Worm (Caenorhabditis elegans) whole organism, L1 larva: ENCODE results near the gene nhr-172.

ENCODE experiments used
- ama-1 ChIP-seq: fragments of 150-350 bp; optimal IDR thresholded peaks from 2 replicates; lab custom pipeline; 2014
- dsc-1 ChIP-seq: sonication (generic microtip); optimal IDR thresholded peaks from 2 replicates; lab custom pipeline; 2016; ENCODE audit warnings: mild to moderate bottlenecking, missing genetic modification characterization, missing compliant biosample characterization
- fkh-4 ChIP-seq: sonication (generic microtip); optimal IDR thresholded peaks from 2 replicates; lab custom pipeline; 2016; ENCODE audit warnings: missing compliant biosample characterization, missing genetic modification characterization, borderline replicate concordance
- lir-3 ChIP-seq: sonication (generic microtip); optimal IDR thresholded peaks from 2 replicates; lab custom pipeline; 2016; ENCODE audit warnings: mild to moderate bottlenecking, missing genetic modification characterization, moderate library complexity, missing compliant biosample characterization; ENCODE audit not compliant: poor library complexity
- lsy-2 ChIP-seq, 2 experiments: fragments of 150-350 bp; optimal IDR thresholded peaks; 2 replicates each; lab custom pipeline; 2014; ENCODE audit warnings: missing biosample characterization in 2 of 2, missing genetic modification characterization in 2 of 2
- mdl-1 ChIP-seq, 2 experiments: fragments of 150-350 bp; optimal IDR thresholded peaks; 2 replicates each; lab custom pipeline; 2014 to 2017; ENCODE audit warnings: missing biosample characterization in 2 of 2, missing genetic modification characterization in 2 of 2, inconsistent platforms in 1 of 2
- pqm-1 ChIP-seq: sonication (generic microtip); optimal IDR thresholded peaks from 3 replicates; lab custom pipeline; 2017; ENCODE audit warnings: missing biosample characterization, missing genetic modification characterization

- TF ChIP-seq lsy-2 (tag; optimal IDR thresholded peaks at IDR 0.05; lab: Kevin White, UChicago) = no peak
- TF ChIP-seq fkh-4 (tag; lab: Kevin White, UChicago) = no peak
- no peak for TF ChIP-seq ama-1
- TF ChIP-seq pqm-1 (tag; lab: Kevin White, UChicago) = no peak
- TF ChIP-seq mdl-1 (tag; optimal IDR thresholded peaks at IDR 0.05; lab: Kevin White, UChicago) = no peak
- no peak for TF ChIP-seq dsc-1
- no peak for TF ChIP-seq lir-3 (tag; lab: Kevin White, UChicago)
Measured at ce11 chrV:7487518-7487917, 21.3 kb upstream of the nhr-172 start, which contains the start of gene srbc-7.
